Worm (Caenorhabditis elegans) whole organism, midembryonic: ENCODE results near the gene C55A1.7.
"Not testable (repeated sequence)": the region's sequence is repeated elsewhere in the genome, so short reads cannot be mapped to it uniquely, and the experiment has no call there.

ENCODE experiments used
- cog-1 ChIP-seq: sonication (generic microtip); optimal IDR thresholded peaks from 2 replicates; lab custom pipeline; 2016; ENCODE audit warnings: missing genetic modification characterization, missing compliant biosample characterization
- flt-1 ChIP-seq: fragments of 200-800 bp; sonication (Bioruptor generic); IDR thresholded peaks from 2 replicates; pipeline ENCODE4 v1.3.6; 2022; ENCODE audit warnings: missing genetic modification characterization, missing compliant biosample characterization
- med-1 ChIP-seq: sonication (generic microtip); optimal IDR thresholded peaks from 2 replicates; lab custom pipeline; 2017; ENCODE audit warnings: missing genetic modification characterization, mild to moderate bottlenecking, missing compliant biosample characterization, antibody characterized with exemption, missing genetic modification reagents; ENCODE audit not compliant: insufficient read depth
- ref-1 ChIP-seq: fragments of 200-800 bp; sonication (Bioruptor generic); conservative IDR thresholded peaks from 2 replicates; pipeline ENCODE4 v1.3.6; 2022; ENCODE audit warnings: missing genetic modification reagents, missing genetic modification characterization, missing compliant biosample characterization
- tab-1 ChIP-seq: fragments of 200-800 bp; sonication (Bioruptor generic); IDR thresholded peaks from 2 replicates; pipeline ENCODE4 v1.3.6; 2022; ENCODE audit warnings: missing genetic modification characterization, missing compliant biosample characterization
- ztf-29 ChIP-seq: fragments of 200-800 bp; sonication (Bioruptor generic); IDR thresholded peaks from 2 replicates; pipeline ENCODE4 v1.3.6; 2022; ENCODE audit warnings: missing genetic modification reagents, missing genetic modification characterization, missing compliant biosample characterization

DNA sequence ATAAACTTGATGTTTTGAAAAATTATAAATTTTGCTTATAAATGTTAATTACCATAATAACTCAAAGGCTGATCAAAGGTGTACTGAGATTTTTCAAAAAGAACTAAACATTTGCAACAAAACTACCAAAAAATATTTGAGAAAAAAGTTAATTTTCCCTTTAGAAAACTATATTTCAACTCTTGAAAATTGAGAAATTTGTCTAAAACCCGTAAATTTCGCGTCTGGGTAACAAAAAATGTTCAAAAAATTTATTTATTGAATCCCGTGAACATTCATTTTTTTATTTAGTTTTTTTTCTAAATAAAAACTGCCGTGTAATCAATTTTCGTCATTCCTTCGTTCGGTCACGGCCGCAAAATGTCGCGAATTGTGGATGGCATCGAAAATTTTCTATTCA lies 22.7 kb upstream of the C55A1.7 start, which contains the start of gene K06B4.15:
- not testable (repeated sequence) for TF ChIP-seq ref-1 (GFP tag; lab: Robert Waterston, UW); flt-1 (GFP tag; lab: Robert Waterston, UW); tab-1 (GFP tag; lab: Robert Waterston, UW); cog-1; med-1 (GFP tag; lab: Kevin White, UChicago); ztf-29 (GFP tag; lab: Robert Waterston, UW)
